Worm (Caenorhabditis elegans) whole organism, L2 larva: ENCODE results near the gene R02F2.6.
A peak's percentile ranks its signal among the peaks of the same experiment; 100 is the strongest.

Experiments
- C34F6.9 ChIP-seq: fragments of 150-350 bp; optimal IDR thresholded peaks from 2 replicates; lab custom pipeline; 2014; ENCODE audit warnings: missing biosample characterization, missing genetic modification characterization
- F13H6.1 ChIP-seq: sonication (generic microtip); optimal IDR thresholded peaks from 2 replicates; lab custom pipeline; 2016; ENCODE audit warnings: missing genetic modification characterization, missing compliant biosample characterization
- R02D3.7 ChIP-seq: fragments of 150-350 bp; optimal IDR thresholded peaks from 2 replicates; lab custom pipeline; 2014; ENCODE audit warnings: missing biosample characterization, missing genetic modification characterization
- Y55F3AM.14 ChIP-seq: fragments of 200-800 bp; sonication (Bioruptor generic); optimal IDR thresholded peaks from 2 replicates; lab custom pipeline; 2018; ENCODE audit warnings: mild to moderate bottlenecking, missing genetic modification characterization, missing compliant biosample characterization
- ZK546.5 ChIP-seq: sonication (generic microtip); optimal IDR thresholded peaks from 2 replicates; lab custom pipeline; 2017; ENCODE audit warnings: missing biosample characterization, missing genetic modification characterization
- alr-1 ChIP-seq: fragments of 150-350 bp; optimal IDR thresholded peaks from 2 replicates; lab custom pipeline; 2014; ENCODE audit warnings: missing biosample characterization, missing genetic modification characterization
- aly-2 ChIP-seq: fragments of 150-350 bp; optimal IDR thresholded peaks from 2 replicates; lab custom pipeline; 2014; ENCODE audit warnings: missing biosample characterization, missing genetic modification characterization
- blmp-1 ChIP-seq: sonication (generic microtip); optimal IDR thresholded peaks from 2 replicates; lab custom pipeline; 2017; ENCODE audit warnings: missing genetic modification characterization, mild to moderate bottlenecking, missing compliant biosample characterization, antibody characterized with exemption, moderate library complexity; ENCODE audit not compliant: insufficient read depth
- ceh-16 ChIP-seq: fragments of 150-350 bp; optimal IDR thresholded peaks from 2 replicates; lab custom pipeline; 2014; ENCODE audit warnings: missing biosample characterization, missing genetic modification characterization
- ceh-82 ChIP-seq: fragments of 150-350 bp; optimal IDR thresholded peaks from 2 replicates; lab custom pipeline; 2014; ENCODE audit warnings: missing biosample characterization, missing genetic modification characterization
- crh-2 ChIP-seq: sonication (generic microtip); optimal IDR thresholded peaks from 2 replicates; lab custom pipeline; 2017; ENCODE audit warnings: missing biosample characterization, missing genetic modification characterization
- dmd-4 ChIP-seq: sonication (generic microtip); optimal IDR thresholded peaks from 2 replicates; lab custom pipeline; 2017; ENCODE audit warnings: missing biosample characterization, missing genetic modification characterization
- egl-27 ChIP-seq: sonication (generic microtip); optimal IDR thresholded peaks from 3 replicates; lab custom pipeline; 2017; ENCODE audit warnings: missing biosample characterization, missing genetic modification reagents, missing genetic modification characterization
- elt-1 ChIP-seq: fragments of 150-350 bp; optimal IDR thresholded peaks from 2 replicates; lab custom pipeline; 2014; ENCODE audit warnings: missing biosample characterization, missing genetic modification characterization
- fos-1 ChIP-seq: fragments of 150-350 bp; optimal IDR thresholded peaks from 2 replicates; lab custom pipeline; 2014; ENCODE audit warnings: missing biosample characterization, missing genetic modification characterization
- gmeb-1 ChIP-seq: fragments of 150-350 bp; optimal IDR thresholded peaks from 2 replicates; lab custom pipeline; 2014; ENCODE audit warnings: missing biosample characterization, missing genetic modification characterization
- lin-13 ChIP-seq: fragments of 150-350 bp; optimal IDR thresholded peaks from 2 replicates; lab custom pipeline; 2014; ENCODE audit warnings: missing biosample characterization, missing genetic modification reagents, missing genetic modification characterization
- lin-39 ChIP-seq: fragments of 150-350 bp; optimal IDR thresholded peaks from 2 replicates; lab custom pipeline; 2014; ENCODE audit warnings: missing biosample characterization, missing genetic modification reagents, missing genetic modification characterization
- mab-5 ChIP-seq: fragments of 150-350 bp; optimal IDR thresholded peaks from 2 replicates; lab custom pipeline; 2014; ENCODE audit warnings: missing biosample characterization, missing genetic modification characterization
- mbf-1 ChIP-seq: sonication (generic microtip); optimal IDR thresholded peaks from 2 replicates; lab custom pipeline; 2017; ENCODE audit warnings: missing biosample characterization, missing genetic modification characterization
- nhr-10 ChIP-seq: sonication (generic microtip); optimal IDR thresholded peaks from 2 replicates; lab custom pipeline; 2017; ENCODE audit warnings: missing biosample characterization, missing genetic modification characterization
- nhr-12 ChIP-seq: fragments of 150-350 bp; optimal IDR thresholded peaks from 2 replicates; lab custom pipeline; 2014; ENCODE audit warnings: missing biosample characterization, missing genetic modification characterization
- nhr-21 ChIP-seq: fragments of 150-350 bp; optimal IDR thresholded peaks from 2 replicates; lab custom pipeline; 2014; ENCODE audit warnings: missing biosample characterization, missing genetic modification characterization
- nhr-23 ChIP-seq: fragments of 150-350 bp; optimal IDR thresholded peaks from 2 replicates; lab custom pipeline; 2014; ENCODE audit warnings: missing biosample characterization, missing genetic modification reagents, missing genetic modification characterization
- nhr-237 ChIP-seq: fragments of 150-350 bp; optimal IDR thresholded peaks from 2 replicates; lab custom pipeline; 2014; ENCODE audit warnings: missing biosample characterization, missing genetic modification characterization
- nhr-77 ChIP-seq: fragments of 150-350 bp; optimal IDR thresholded peaks from 2 replicates; lab custom pipeline; 2014; ENCODE audit warnings: missing biosample characterization, missing genetic modification characterization
- sem-4 ChIP-seq: fragments of 150-350 bp; optimal IDR thresholded peaks from 2 replicates; lab custom pipeline; 2014; ENCODE audit warnings: missing biosample characterization, missing genetic modification reagents, missing genetic modification characterization
- skn-1 ChIP-seq: sonication (generic microtip); optimal IDR thresholded peaks from 2 replicates; lab custom pipeline; 2017; ENCODE audit warnings: missing biosample characterization, missing genetic modification characterization
- sma-3 ChIP-seq: sonication (generic microtip); optimal IDR thresholded peaks from 2 replicates; lab custom pipeline; 2016; ENCODE audit warnings: missing genetic modification reagents, missing genetic modification characterization, missing compliant biosample characterization
- sma-9 ChIP-seq, 2 experiments: fragments of 150-350 bp in 1 of 2; sonication (generic microtip) in 1 of 2; optimal IDR thresholded peaks; 2 replicates each; lab custom pipeline; 2014 to 2016; ENCODE audit warnings: missing genetic modification characterization in 2 of 2, mild to moderate bottlenecking in 1 of 2, missing biosample characterization in 1 of 2, missing compliant biosample characterization in 1 of 2, missing genetic modification reagents in 1 of 2, moderate library complexity in 1 of 2
- snpc-4 ChIP-seq: fragments of 150-350 bp; optimal IDR thresholded peaks from 2 replicates; lab custom pipeline; 2014; ENCODE audit warnings: missing biosample characterization, missing genetic modification characterization
- unc-39 ChIP-seq: fragments of 150-350 bp; optimal IDR thresholded peaks from 2 replicates; lab custom pipeline; 2014; ENCODE audit warnings: missing biosample characterization, missing genetic modification characterization
- unc-55 ChIP-seq: fragments of 150-350 bp; sonication (generic microtip); optimal IDR thresholded peaks from 3 replicates; lab custom pipeline; 2014; ENCODE audit warnings: missing biosample characterization, missing genetic modification reagents, missing genetic modification characterization
- unc-62 ChIP-seq: fragments of 150-350 bp; optimal IDR thresholded peaks from 2 replicates; lab custom pipeline; 2014; ENCODE audit warnings: missing biosample characterization, missing genetic modification reagents, missing genetic modification characterization
- ztf-1 ChIP-seq: fragments of 200-800 bp; sonication (Bioruptor generic); conservative IDR thresholded peaks from 2 replicates; pipeline ENCODE4 v1.3.6; 2022; ENCODE audit warnings: missing genetic modification characterization, missing compliant biosample characterization
- ztf-11 ChIP-seq: sonication (generic microtip); optimal IDR thresholded peaks from 2 replicates; lab custom pipeline; 2017; ENCODE audit warnings: missing biosample characterization, missing genetic modification characterization

R02F2.6 gene

DNA sequence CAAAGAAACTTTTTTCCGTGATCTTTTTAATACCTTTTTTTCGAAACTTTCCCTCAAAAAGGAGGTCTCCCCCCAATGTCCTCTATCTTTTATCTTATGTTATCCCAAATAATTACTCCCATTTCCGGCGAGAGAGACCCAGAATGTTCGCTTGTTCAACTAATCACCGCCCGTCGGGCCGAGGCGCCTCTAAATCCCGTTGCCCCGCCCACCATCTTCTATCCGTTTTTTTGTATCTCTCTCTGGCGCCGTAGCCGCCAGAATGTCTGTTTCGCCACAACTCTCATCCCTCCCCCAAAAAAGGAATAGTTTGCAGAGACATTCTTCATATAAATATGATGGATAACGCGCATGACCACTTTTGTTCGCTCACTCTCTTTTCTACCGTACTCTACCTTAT is 6.0 kb downstream of the R02F2.6 start (continued):
- TF ChIP-seq C34F6.9 (tag; lab: Kevin White, UChicago) (no peak), aly-2 (tag; lab: Kevin White, UChicago) (no peak), nhr-10 (tag; lab: Kevin White, UChicago) (no peak), lin-39 (tag; lab: Kevin White, UChicago) (no peak), ztf-1 (GFP tag; lab: Robert Waterston, UW) (no peak), mab-5 (tag; lab: Kevin White, UChicago) (no peak), lin-13 (GFP tag; lab: Kevin White, UChicago) (no peak), egl-27 (peak; percentile 68), nhr-237 (no peak), alr-1 (tag; lab: Kevin White, UChicago) (no peak), nhr-77 (tag; lab: Kevin White, UChicago) (no peak), sma-9 (GFP tag; optimal IDR thresholded peaks at IDR 0.05; lab: Kevin White, UChicago) (peak; percentile 80), sma-9 (tag; optimal IDR thresholded peaks at IDR 0.05; lab: Kevin White, UChicago) (no peak), unc-39 (tag; lab: Kevin White, UChicago) (no peak), sem-4 (tag; lab: Kevin White, UChicago) (no peak), unc-62 (no peak), skn-1 (tag; lab: Kevin White, UChicago) (no peak)
- TF ChIP-seq, all 48 proteins: peak for 8

DNA sequence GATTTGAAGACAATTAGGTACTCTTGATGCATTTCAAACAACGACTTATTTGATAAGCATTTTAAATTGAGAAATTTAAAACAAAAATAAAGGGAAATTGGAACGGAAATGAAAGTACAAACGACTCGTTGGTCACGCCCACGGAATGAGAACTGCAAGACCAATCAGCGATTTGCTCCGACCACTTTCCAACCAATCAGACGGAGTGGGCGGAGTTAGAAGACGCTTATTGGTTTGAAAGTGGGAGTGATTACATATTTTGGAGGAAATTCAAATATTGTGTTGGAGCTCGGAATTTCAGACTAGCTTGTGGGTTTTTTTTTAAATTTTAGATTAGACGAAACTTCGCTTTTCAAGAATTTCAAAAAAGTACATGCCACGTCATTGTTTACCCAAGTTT is 9.6 kb downstream of the R02F2.6 start:
- TF ChIP-seq unc-39 (tag; lab: Kevin White, UChicago) (no peak), dmd-4 (tag; lab: Kevin White, UChicago) (no peak), mbf-1 (no peak), C34F6.9 (tag; lab: Kevin White, UChicago) (no peak), ceh-16 (tag; lab: Kevin White, UChicago) (no peak), nhr-77 (tag; lab: Kevin White, UChicago) (no peak), lin-39 (tag; lab: Kevin White, UChicago) (no peak)

DNA sequence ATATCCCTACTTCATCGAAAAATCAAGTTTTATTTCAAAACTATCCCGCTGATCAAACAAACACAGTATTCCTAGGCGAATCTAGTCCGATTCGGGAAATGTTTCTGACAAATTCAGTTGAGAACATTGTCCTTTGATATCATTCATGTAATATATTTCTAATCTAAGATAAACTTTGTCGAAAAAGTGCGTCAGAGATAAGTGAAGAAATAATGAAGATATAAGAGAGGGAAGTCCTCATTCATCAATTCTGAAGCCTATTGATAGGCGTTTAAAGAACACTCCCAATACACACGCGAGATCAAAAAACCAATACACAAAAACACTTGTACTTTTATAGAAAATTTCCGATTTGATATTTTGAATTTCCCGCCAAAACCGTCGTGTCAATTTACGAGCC is 13.9 kb downstream of the R02F2.6 start:
- TF ChIP-seq nhr-21 (tag; lab: Kevin White, UChicago) = peak; percentile 57
- no peak for TF ChIP-seq Y55F3AM.14 (GFP tag; lab: Kevin White, UChicago)
- peak; percentile 46 for TF ChIP-seq sma-3 (GFP tag; lab: Kevin White, UChicago)
- peak; percentile 65 for TF ChIP-seq sma-9 (GFP tag; optimal IDR thresholded peaks at IDR 0.05; lab: Kevin White, UChicago)
- no peak for TF ChIP-seq sma-9 (tag; optimal IDR thresholded peaks at IDR 0.05; lab: Kevin White, UChicago)
- no peak for TF ChIP-seq F13H6.1 (tag; lab: Kevin White, UChicago)
- peak; percentile 29 for TF ChIP-seq fos-1

DNA sequence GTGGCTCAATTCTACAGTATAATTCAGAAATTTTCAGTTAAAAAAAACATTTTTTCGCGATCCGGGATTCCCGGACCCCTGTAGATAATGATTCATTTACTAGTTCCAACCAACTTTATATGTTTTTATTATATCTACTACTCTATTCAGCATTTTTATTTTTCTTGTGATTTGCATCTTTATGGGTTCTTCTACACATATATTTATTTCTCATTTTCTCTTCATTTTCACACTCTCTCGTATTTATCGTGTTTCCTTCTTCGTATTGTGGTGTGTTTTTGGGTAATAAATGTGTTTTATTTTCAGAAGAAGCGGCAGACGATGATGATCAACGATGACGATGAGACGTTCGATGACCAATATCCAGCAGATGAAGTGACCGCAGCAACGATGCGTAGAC is 14.6 kb downstream of the R02F2.6 start, which contains the start of gene F48E8.2:
Gene F48E8.2 (plus strand): TSS at position 301 of the 400 bp plus-strand sequence.
- no peak for TF ChIP-seq ztf-11 (tag; lab: Kevin White, UChicago)
- TF ChIP-seq Y55F3AM.14 (GFP tag; lab: Kevin White, UChicago) = no peak
- no peak for TF ChIP-seq ZK546.5
- no peak for TF ChIP-seq blmp-1 (tag; lab: Kevin White, UChicago)
- TF ChIP-seq dmd-4 (tag; lab: Kevin White, UChicago) = no peak
- no peak for TF ChIP-seq R02D3.7 (tag; lab: Kevin White, UChicago)
- no peak for TF ChIP-seq nhr-12 (tag; lab: Kevin White, UChicago)
- TF ChIP-seq nhr-23 = no peak
- TF ChIP-seq elt-1 (tag; lab: Kevin White, UChicago) = no peak
- no peak for TF ChIP-seq unc-55 (GFP tag; lab: Kevin White, UChicago)
- TF ChIP-seq ceh-82 = no peak
- no peak for TF ChIP-seq F13H6.1 (tag; lab: Kevin White, UChicago)
- no peak for TF ChIP-seq gmeb-1 (tag; lab: Kevin White, UChicago)
- TF ChIP-seq fos-1 = no peak
- no peak for TF ChIP-seq unc-62
- no peak for TF ChIP-seq snpc-4 (tag; lab: Kevin White, UChicago)
- no peak for TF ChIP-seq crh-2 (tag; lab: Kevin White, UChicago)
